Worm (Caenorhabditis elegans) whole organism, late embryonic: Measurements from ENCODE around the gene cpg-23.

Experiments used
- ama-1 ChIP-seq: fragments of 150-350 bp; optimal IDR thresholded peaks from 2 replicates; lab custom pipeline; 2014
- ceh-14 ChIP-seq: sonication (generic microtip); optimal IDR thresholded peaks from 2 replicates; lab custom pipeline; 2016; ENCODE audit warnings: missing genotype, missing genetic modification characterization, missing compliant biosample characterization
- ceh-18 ChIP-seq: sonication (generic microtip); optimal IDR thresholded peaks from 2 replicates; lab custom pipeline; 2016; ENCODE audit warnings: missing genetic modification characterization, missing compliant biosample characterization
- ceh-34 ChIP-seq: sonication (generic microtip); optimal IDR thresholded peaks from 2 replicates; lab custom pipeline; 2016; ENCODE audit warnings: mild to moderate bottlenecking, missing genetic modification characterization, missing compliant biosample characterization
- hlh-30 ChIP-seq: sonication (generic microtip); optimal IDR thresholded peaks from 2 replicates; lab custom pipeline; 2017; ENCODE audit warnings: antibody characterized with exemption, missing genetic modification characterization, missing compliant biosample characterization; ENCODE audit not compliant: insufficient read depth
- nhr-11 ChIP-seq: fragments of 150-350 bp; optimal IDR thresholded peaks from 2 replicates; lab custom pipeline; 2014; ENCODE audit warnings: missing biosample characterization, missing genetic modification characterization
- pag-3 ChIP-seq: sonication (generic microtip); optimal IDR thresholded peaks from 2 replicates; lab custom pipeline; 2016; ENCODE audit warnings: missing compliant biosample characterization, missing genetic modification characterization, borderline replicate concordance

DNA sequence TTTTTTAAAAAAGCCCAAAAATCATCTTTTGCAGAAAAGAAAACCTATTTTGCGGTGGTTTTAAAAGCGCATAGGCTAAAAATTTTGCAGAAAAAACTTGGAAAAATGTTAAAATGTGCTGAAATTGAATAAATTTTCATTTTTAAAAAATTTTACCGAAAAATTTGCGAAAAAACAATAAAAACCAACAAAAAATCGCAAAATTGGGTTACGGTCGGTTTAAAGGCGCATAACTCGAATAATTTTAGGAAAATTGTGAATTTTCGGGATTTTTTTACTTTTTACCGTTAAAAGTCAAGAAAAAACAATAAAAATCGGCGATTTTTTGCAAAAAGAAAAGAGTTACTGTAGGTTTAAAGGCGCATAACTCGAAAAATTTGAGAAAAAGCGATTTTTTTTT lies 15.3 kb upstream of the cpg-23 start:
- TF ChIP-seq hlh-30 (tag; lab: Kevin White, UChicago) (no peak), ama-1 (lab: Kevin White, UChicago) (no peak), nhr-11 (tag; lab: Kevin White, UChicago) (no peak), ceh-18 (tag; lab: Kevin White, UChicago) (no peak), ceh-14 (no peak), pag-3 (tag; lab: Kevin White, UChicago) (no peak), ceh-34 (tag; lab: Kevin White, UChicago) (no peak)
